Worm (Caenorhabditis elegans) whole organism, L1 larva: ENCODE measurements around the gene snap-29.

Experiments
- blmp-1 ChIP-seq: fragments of 150-350 bp; optimal IDR thresholded peaks from 2 replicates; lab custom pipeline; 2014; ENCODE audit warnings: missing biosample characterization, missing genetic modification characterization
- fkh-10 ChIP-seq: sonication (generic microtip); optimal IDR thresholded peaks from 2 replicates; lab custom pipeline; 2017; ENCODE audit warnings: missing biosample characterization, missing genetic modification reagents, missing genetic modification characterization
- sox-4 ChIP-seq: sonication (generic microtip); optimal IDR thresholded peaks from 2 replicates; lab custom pipeline; 2016; ENCODE audit warnings: missing genetic modification characterization, missing compliant biosample characterization
- ztf-11 ChIP-seq, 2 experiments: sonication (generic microtip); optimal IDR thresholded peaks; 2 replicates each; lab custom pipeline; 2016 to 2017; ENCODE audit warnings: missing genetic modification characterization in 2 of 2, missing biosample characterization in 1 of 2, missing compliant biosample characterization in 1 of 2

ce11 chrIII:8811111-8811510 lies 35.1 kb downstream of the snap-29 start:
- TF ChIP-seq sox-4 (tag; lab: Kevin White, UChicago) (no peak), fkh-10 (peak; percentile 36), blmp-1 (tag; lab: Kevin White, UChicago) (no peak), ztf-11 (tag; optimal IDR thresholded peaks at IDR 0.05; lab: Kevin White, UChicago) (no peak)
